Fruit fly (Drosophila melanogaster): Measurements from ENCODE around the gene Ssdp.
A peak's percentile ranks its signal among the peaks of the same experiment; 100 is the strongest.

Ssdp gene

dm6 chr3R:18167416-18168237 lies 31.8 kb downstream of the Ssdp start, which contains the start of gene wrd (continued):
- TF ChIP-seq CG10267 (tag; optimal IDR thresholded peaks at IDR 0.05) (peak; percentile 3), Eip74EF (GFP tag; optimal IDR thresholded peaks at IDR 0.05) (no peak), Max (GFP tag; optimal IDR thresholded peaks at IDR 0.05) (no peak), dimm (GFP tag; IDR thresholded peaks at IDR 0.05) (no peak), CG30403 (GFP tag; optimal IDR thresholded peaks at IDR 0.05) (peak; percentile 53), ERR (GFP tag; optimal IDR thresholded peaks at IDR 0.05) (no peak), org-1 (GFP tag; optimal IDR thresholded peaks at IDR 0.05) (no peak), CG4404 (GFP tag; IDR thresholded peaks at IDR 0.05) (no peak), CG2129 (GFP tag; IDR thresholded peaks at IDR 0.05; ENCODE audit: partially characterized antibody) (no peak), CG31224 (GFP tag; IDR thresholded peaks at IDR 0.05) (no peak), HHEX (GFP tag; optimal IDR thresholded peaks at IDR 0.05) (no peak), aop (GFP tag; IDR thresholded peaks at IDR 0.05) (no peak), grn (GFP tag; optimal IDR thresholded peaks at IDR 0.05) (no peak), ATbp (GFP tag; optimal IDR thresholded peaks at IDR 0.05) (no peak), Camta (GFP tag; optimal IDR thresholded peaks at IDR 0.05) (no peak), CG7786 (GFP tag; optimal IDR thresholded peaks at IDR 0.05) (no peak), HmgZ (tag; optimal IDR thresholded peaks at IDR 0.05) (peak; percentile 4), CG14441 (GFP tag; IDR thresholded peaks at IDR 0.05) (peak; percentile 14; the same call in 1 of the 2 replicates), CG6791 (GFP tag; IDR thresholded peaks at IDR 0.05; ENCODE audit: partially characterized antibody) (no peak), salm (tag; optimal IDR thresholded peaks at IDR 0.05) (no peak), luna (GFP tag; optimal IDR thresholded peaks at IDR 0.05) (no peak), CG13287 (GFP tag; IDR thresholded peaks at IDR 0.05; ENCODE audit: partially characterized antibody) (peak; percentile 62), p53 (GFP tag; optimal IDR thresholded peaks at IDR 0.05) (no peak), NK7.1 (GFP tag; optimal IDR thresholded peaks at IDR 0.05) (no peak), Ada2b (GFP tag; IDR thresholded peaks at IDR 0.05) (no peak), pnt (GFP tag; optimal IDR thresholded peaks at IDR 0.05) (no peak), kay (GFP tag; optimal IDR thresholded peaks at IDR 0.05) (no peak), Dip3 (GFP tag; optimal IDR thresholded peaks at IDR 0.05) (no peak), crp (GFP tag; optimal IDR thresholded peaks at IDR 0.05) (no peak), rib (GFP tag; IDR thresholded peaks at IDR 0.05) (peak; percentile 81; the same call in 1 of the 2 replicates), pan (optimal IDR thresholded peaks at IDR 0.05) (no peak), pan (GFP tag; optimal IDR thresholded peaks at IDR 0.05 in 1 of 2, IDR thresholded peaks at IDR 0.05 in 1 of 2) (peak in 1 of 2 experiments; percentile 9), Bdp1 (GFP tag; optimal IDR thresholded peaks at IDR 0.05) (no peak), sqz (GFP tag; optimal IDR thresholded peaks at IDR 0.05) (no peak), sens (GFP tag) (peak; percentile 71), psq (GFP tag; optimal IDR thresholded peaks at IDR 0.05) (no peak), dysf (GFP tag; IDR thresholded peaks at IDR 0.05) (0 out of 3 replicates have a peak, but pooled peaks have one; percentile 27), tin (GFP tag; optimal IDR thresholded peaks at IDR 0.05) (no peak), dm (GFP tag; optimal IDR thresholded peaks at IDR 0.05) (no peak), slp2 (GFP tag; optimal IDR thresholded peaks at IDR 0.05) (no peak), B-H2 (GFP tag; optimal IDR thresholded peaks at IDR 0.05) (no peak), NC2β (GFP tag; optimal IDR thresholded peaks at IDR 0.05) (no peak), CG8924 (tag; optimal IDR thresholded peaks at IDR 0.05) (peak; percentile 36), Ptx1 (GFP tag; IDR thresholded peaks at IDR 0.05) (no peak), unc-4 (GFP tag; IDR thresholded peaks at IDR 0.05; ENCODE audit: partially characterized antibody) (0 out of 2 replicates have a peak, but pooled peaks have one; percentile 22), tx (GFP tag; optimal IDR thresholded peaks at IDR 0.05) (no peak), lbe (GFP tag; optimal IDR thresholded peaks at IDR 0.05) (no peak), amos (GFP tag; IDR thresholded peaks at IDR 0.05; ENCODE audit: partially characterized antibody) (peak; percentile 17; the same call in 1 of the 2 replicates), nau (GFP tag; optimal IDR thresholded peaks at IDR 0.05) (peak; percentile 6), tna (GFP tag; IDR thresholded peaks at IDR 0.05; ENCODE audit: partially characterized antibody) (no peak)

All from whole organism, embryonic.